Fruit fly (Drosophila melanogaster) whole organism, embryonic: ENCODE measurements around the gene betaTub65B.

Experiments used
- Abd-B ChIP-seq: fragments of 200-800 bp; sonication (Bioruptor generic); optimal IDR thresholded peaks from 2 replicates; lab custom pipeline; 2018; ENCODE audit warnings: missing biosample characterization, mild to moderate bottlenecking, missing genetic modification characterization, moderate library complexity
- Ada2b ChIP-seq: fragments of 200-800 bp; sonication (Bioruptor generic); IDR thresholded peaks from 2 replicates; pipeline ENCODE4 v1.3.6; 2022; ENCODE audit warnings: missing biosample characterization, missing genetic modification characterization
- Asciz ChIP-seq: fragments of 200-800 bp; sonication (Bioruptor generic); optimal IDR thresholded peaks from 2 replicates; lab custom pipeline; 2017; ENCODE audit warnings: missing biosample characterization, mild to moderate bottlenecking, missing genetic modification characterization, missing genetic modification reagents
- CG1024 ChIP-seq: fragments of 200-800 bp; sonication (Bioruptor generic); IDR thresholded peaks from 2 replicates; pipeline ENCODE4 v1.3.6; 2022; ENCODE audit warnings: missing biosample characterization, missing genetic modification characterization
- CG10543 ChIP-seq: fragments of 200-800 bp; sonication (Bioruptor generic); optimal IDR thresholded peaks from 3 replicates; lab custom pipeline; 2017; ENCODE audit warnings: missing biosample characterization, mild to moderate bottlenecking, missing genetic modification characterization, moderate library complexity
- CG10565 ChIP-seq: fragments of 200-800 bp; sonication (Bioruptor generic); optimal IDR thresholded peaks from 3 replicates; lab custom pipeline; 2016; ENCODE audit warnings: missing biosample characterization, mild to moderate bottlenecking, missing genetic modification characterization
- CG12219 ChIP-seq: fragments of 200-800 bp; sonication (Bioruptor generic); optimal IDR thresholded peaks from 3 replicates; lab custom pipeline; 2018; ENCODE audit warnings: missing biosample characterization, mild to moderate bottlenecking, missing genetic modification characterization
- CG12659 ChIP-seq: fragments of 200-800 bp; sonication (Bioruptor generic); optimal IDR thresholded peaks from 3 replicates; lab custom pipeline; 2017; ENCODE audit warnings: mild to moderate bottlenecking, missing biosample characterization, missing genetic modification reagents, missing genetic modification characterization
- CG12942 ChIP-seq: fragments of 200-800 bp; sonication (Bioruptor generic); optimal IDR thresholded peaks from 3 replicates; lab custom pipeline; 2016; ENCODE audit warnings: missing biosample characterization, missing genetic modification characterization
- CG13775 ChIP-seq: fragments of 200-800 bp; sonication (Bioruptor generic); optimal IDR thresholded peaks from 3 replicates; lab custom pipeline; 2017; ENCODE audit warnings: missing biosample characterization, mild to moderate bottlenecking, missing genetic modification characterization
- CG14014 ChIP-seq: fragments of 200-800 bp; sonication (Bioruptor generic); IDR thresholded peaks from 2 replicates; pipeline ENCODE4 v1.3.6; 2022; ENCODE audit warnings: missing biosample characterization, missing genetic modification characterization
- CG14441 ChIP-seq: fragments of 200-800 bp; sonication (Bioruptor generic); IDR thresholded peaks from 2 replicates; pipeline ENCODE4 v1.3.6; 2022; ENCODE audit warnings: missing biosample characterization, missing genetic modification characterization
- CG15011 ChIP-seq: fragments of 200-800 bp; sonication (Bioruptor generic); optimal IDR thresholded peaks from 3 replicates; lab custom pipeline; 2018; ENCODE audit warnings: missing biosample characterization, mild to moderate bottlenecking, missing genetic modification characterization
- CG17361 ChIP-seq: fragments of 200-800 bp; sonication (Bioruptor generic); IDR thresholded peaks from 3 replicates; pipeline ENCODE4 v1.3.6; 2022; ENCODE audit warnings: missing biosample characterization, missing genetic modification characterization
- CG1832 ChIP-seq: fragments of 200-800 bp; sonication (Bioruptor generic); optimal IDR thresholded peaks from 2 replicates; lab custom pipeline; 2017; ENCODE audit warnings: missing biosample characterization, mild to moderate bottlenecking, missing genetic modification characterization, inconsistent platforms
- CG18619 ChIP-seq: fragments of 200-800 bp; sonication (Bioruptor generic); optimal IDR thresholded peaks from 3 replicates; lab custom pipeline; 2017; ENCODE audit warnings: missing biosample characterization, mild to moderate bottlenecking, missing genetic modification characterization
- CG2116 ChIP-seq: fragments of 200-800 bp; sonication (Bioruptor generic); optimal IDR thresholded peaks from 3 replicates; lab custom pipeline; 2018; ENCODE audit warnings: missing biosample characterization, mild to moderate bottlenecking, missing genetic modification characterization
- CG2120 ChIP-seq: fragments of 200-800 bp; sonication (Bioruptor generic); optimal IDR thresholded peaks from 3 replicates; lab custom pipeline; 2016; ENCODE audit warnings: missing biosample characterization, missing genetic modification characterization
- CG2199 ChIP-seq: fragments of 200-800 bp; sonication (Bioruptor generic); IDR thresholded peaks from 3 replicates; pipeline ENCODE4 v1.3.6; 2022; ENCODE audit warnings: missing biosample characterization, missing genetic modification characterization
- CG2678 ChIP-seq: fragments of 200-800 bp; sonication (Bioruptor generic); optimal IDR thresholded peaks from 3 replicates; lab custom pipeline; 2019; ENCODE audit warnings: missing biosample characterization, mild to moderate bottlenecking, missing genetic modification characterization, moderate library complexity
- CG30403 ChIP-seq: fragments of 200-800 bp; sonication (Bioruptor generic); optimal IDR thresholded peaks from 3 replicates; lab custom pipeline; 2016; ENCODE audit warnings: missing biosample characterization, missing genetic modification characterization
- CG6272 ChIP-seq: fragments of 200-800 bp; sonication (Bioruptor generic); IDR thresholded peaks from 2 replicates; pipeline ENCODE4 v1.3.6; 2022; ENCODE audit warnings: missing biosample characterization, missing genetic modification characterization
- CG7786 ChIP-seq: fragments of 200-800 bp; sonication (Bioruptor generic); optimal IDR thresholded peaks from 2 replicates; lab custom pipeline; 2016; ENCODE audit warnings: missing biosample characterization, missing genetic modification characterization
- CG8478 ChIP-seq: fragments of >200 bp; optimal IDR thresholded peaks from 2 replicates; lab custom pipeline; 2018
- CG8765 ChIP-seq: fragments of 200-800 bp; sonication (Bioruptor generic); IDR thresholded peaks from 2 replicates; pipeline ENCODE4 v1.3.6; 2022; ENCODE audit warnings: missing biosample characterization, missing genetic modification characterization
- Camta ChIP-seq: fragments of 200-800 bp; sonication (Bioruptor generic); optimal IDR thresholded peaks from 2 replicates; lab custom pipeline; 2016; ENCODE audit warnings: missing biosample characterization, missing genetic modification characterization
- Deaf1 ChIP-seq: fragments of 200-800 bp; optimal IDR thresholded peaks from 3 replicates; lab custom pipeline; 2019; ENCODE audit warnings: missing biosample characterization, mild to moderate bottlenecking, missing genetic modification characterization, moderate library complexity
- Doc3 ChIP-seq: fragments of 200-800 bp; sonication (Bioruptor generic); IDR thresholded peaks from 3 replicates; pipeline ENCODE4 v1.3.6; 2022; ENCODE audit warnings: missing biosample characterization, missing genetic modification characterization; ENCODE audit not compliant: partially characterized antibody
- Ets65A ChIP-seq: fragments of 200-800 bp; sonication (Bioruptor generic); peaks from one replicate; lab custom pipeline; 2016; ENCODE audit warnings: missing biosample characterization, missing genetic modification characterization
- HLH3B ChIP-seq: fragments of 200-800 bp; sonication (Bioruptor generic); IDR thresholded peaks from 2 replicates; pipeline ENCODE4 v1.3.6; 2022; ENCODE audit warnings: missing biosample characterization, missing genetic modification characterization
- Hr39 ChIP-seq: fragments of >200 bp; optimal IDR thresholded peaks from 2 replicates; lab custom pipeline; 2017
- Mes4 ChIP-seq: fragments of 200-800 bp; sonication (Bioruptor generic); optimal IDR thresholded peaks from 2 replicates; lab custom pipeline; 2016; ENCODE audit warnings: missing biosample characterization, missing genetic modification characterization
- Nf-YB ChIP-seq: fragments of 200-800 bp; sonication (Bioruptor generic); optimal IDR thresholded peaks from 3 replicates; lab custom pipeline; 2019; ENCODE audit warnings: missing biosample characterization, mild to moderate bottlenecking, missing genetic modification characterization, moderate library complexity
- Optix ChIP-seq: fragments of 200-800 bp; sonication (Bioruptor generic); IDR thresholded peaks from 3 replicates; pipeline ENCODE4 v1.3.6; 2022; ENCODE audit warnings: missing biosample characterization, missing genetic modification characterization
- Scr ChIP-seq: fragments of 200-800 bp; sonication (Bioruptor generic); IDR thresholded peaks from 2 replicates; pipeline ENCODE4 v1.3.6; 2022; ENCODE audit warnings: missing biosample characterization, missing genetic modification characterization; ENCODE audit not compliant: partially characterized antibody
- Six4 ChIP-seq: fragments of 200-800 bp; sonication (Bioruptor generic); optimal IDR thresholded peaks from 2 replicates; lab custom pipeline; 2016; ENCODE audit warnings: missing biosample characterization, missing genetic modification characterization
- Trl ChIP-seq, 3 experiments: fragments of >200 bp in 2 of 3; fragments of 200-800 bp in 1 of 3; sonication (Bioruptor generic) in 1 of 3; optimal IDR thresholded peaks; 2 replicates in 1 of 3; 3 replicates in 2 of 3; lab custom pipeline; 2016 to 2017; ENCODE audit warnings: missing biosample characterization in 1 of 3, missing genetic modification characterization in 1 of 3
- az2 ChIP-seq: fragments of 200-800 bp; sonication (Bioruptor generic); optimal IDR thresholded peaks from 3 replicates; lab custom pipeline; 2016; ENCODE audit warnings: missing biosample characterization, missing genetic modification characterization
- cato ChIP-seq: fragments of 200-800 bp; sonication (Bioruptor generic); optimal IDR thresholded peaks from 2 replicates; lab custom pipeline; 2016; ENCODE audit warnings: missing biosample characterization, missing genetic modification characterization, borderline replicate concordance
- dpn ChIP-seq, 2 experiments: fragments of 200-800 bp; sonication (Bioruptor generic); optimal IDR thresholded peaks; 3 replicates each; lab custom pipeline; 2016; ENCODE audit warnings: missing biosample characterization in 2 of 2, missing genetic modification characterization in 2 of 2
- eyg ChIP-seq: fragments of 200-800 bp; sonication (Bioruptor generic); optimal IDR thresholded peaks from 3 replicates; lab custom pipeline; 2016; ENCODE audit warnings: missing biosample characterization, missing genetic modification characterization
- hkb ChIP-seq, 2 experiments: fragments of 200-800 bp in 1 of 2; fragments of >200 bp in 1 of 2; sonication (Bioruptor generic) in 1 of 2; IDR thresholded peaks in 1 of 2; optimal IDR thresholded peaks in 1 of 2; 2 replicates each; pipeline versions ENCODE4 v1.3.6 to Lab custom; 2017 to 2022; ENCODE audit warnings: missing biosample characterization in 1 of 2, missing genetic modification characterization in 1 of 2
- hth ChIP-seq: fragments of >200 bp; optimal IDR thresholded peaks from 2 replicates; lab custom pipeline; 2017; ENCODE audit warnings: inconsistent platforms
- inv ChIP-seq: fragments of 200-800 bp; sonication (Bioruptor generic); IDR thresholded peaks from 2 replicates; pipeline ENCODE4 v1.3.6; 2022; ENCODE audit warnings: missing biosample characterization, missing genetic modification characterization; ENCODE audit not compliant: partially characterized antibody
- mam ChIP-seq: fragments of 200-800 bp; sonication (Bioruptor generic); optimal IDR thresholded peaks from 3 replicates; lab custom pipeline; 2016; ENCODE audit warnings: missing biosample characterization, missing genetic modification characterization
- nerfin-1 ChIP-seq: fragments of 200-800 bp; sonication (Bioruptor generic); optimal IDR thresholded peaks from 3 replicates; lab custom pipeline; 2019; ENCODE audit warnings: missing biosample characterization, mild to moderate bottlenecking, missing genetic modification characterization, moderate library complexity
- nmo ChIP-seq: fragments of 200-800 bp; sonication (Bioruptor generic); optimal IDR thresholded peaks from 2 replicates; lab custom pipeline; 2018; ENCODE audit warnings: missing biosample characterization, mild to moderate bottlenecking, missing genetic modification characterization, moderate library complexity
- onecut ChIP-seq: fragments of 200-800 bp; sonication (Bioruptor generic); IDR thresholded peaks from 2 replicates; pipeline ENCODE4 v1.3.6; 2022; ENCODE audit warnings: missing biosample characterization, missing genetic modification characterization
- p53 ChIP-seq: fragments of 200-800 bp; sonication (Bioruptor generic); optimal IDR thresholded peaks from 2 replicates; lab custom pipeline; 2016; ENCODE audit warnings: missing biosample characterization, missing genetic modification characterization
- repo ChIP-seq: fragments of 200-800 bp; sonication (Bioruptor generic); optimal IDR thresholded peaks from 2 replicates; lab custom pipeline; 2016; ENCODE audit warnings: missing biosample characterization, missing genetic modification characterization
- ssp ChIP-seq: fragments of 200-800 bp; sonication (Bioruptor generic); IDR thresholded peaks from 2 replicates; pipeline ENCODE4 v1.3.6; 2022; ENCODE audit warnings: missing biosample characterization, missing genetic modification characterization

betaTub65B gene

DNA sequence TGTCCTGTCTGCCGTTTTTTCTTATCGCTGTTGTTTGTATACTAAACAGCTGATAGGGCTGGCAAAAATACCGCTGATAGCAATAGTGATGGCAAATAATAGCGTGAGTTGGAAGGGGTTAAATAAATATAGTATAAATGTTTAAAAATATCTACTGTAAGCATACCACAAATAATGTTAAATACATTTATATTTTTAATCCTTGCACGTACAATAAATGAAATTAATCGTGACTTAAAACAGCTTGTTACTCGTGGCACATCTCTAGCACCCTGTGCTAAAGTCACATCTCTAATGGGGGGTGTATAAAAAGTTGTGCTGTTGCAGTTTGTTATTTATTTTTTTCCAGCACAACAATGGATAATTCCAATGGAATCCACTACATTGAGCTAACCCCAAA is 42.1 kb upstream of the betaTub65B start, which contains the start of the genes CG10147 and Bulli (continued):
- TF ChIP-seq Ets65A (GFP tag; lab: Kevin White, UChicago) (peak; percentile 100), CG1832 (no peak), CG13775 (GFP tag; lab: Kevin White, UChicago) (peak; percentile 99), CG8765 (GFP tag; lab: Robert Waterston, UW) (peak; percentile 98), onecut (GFP tag; lab: Robert Waterston, UW) (peak; percentile 85), CG10565 (peak; percentile 90), Hr39 (lab: Kevin White, UChicago) (no peak), Asciz (GFP tag; lab: Kevin White, UChicago) (peak; percentile 94), Nf-YB (GFP tag; lab: Kevin White, UChicago) (peak; percentile 84), inv (GFP tag; lab: Robert Waterston, UW) (peak; percentile 94), eyg (peak; percentile 68), dpn (GFP tag; optimal IDR thresholded peaks at IDR 0.05; lab: Kevin White, UChicago) (peak; percentile 96 to 99), Deaf1 (tag; lab: Kevin White, UChicago) (peak; percentile 81), CG15011 (GFP tag; lab: Kevin White, UChicago) (peak; percentile 90), p53 (GFP tag; lab: Kevin White, UChicago) (no peak), Six4 (GFP tag; lab: Kevin White, UChicago) (peak; percentile 96), CG2199 (GFP tag; lab: Robert Waterston, UW) (peak; percentile 98), hth (lab: Kevin White, UChicago) (no peak), nmo (peak; percentile 99), CG17361 (peak; percentile 99), cato (GFP tag; lab: Kevin White, UChicago) (peak; percentile 95), repo (GFP tag; lab: Kevin White, UChicago) (peak; percentile 91), CG2120 (peak; percentile 98), HLH3B (GFP tag; lab: Robert Waterston, UW) (peak; percentile 98), CG12219 (GFP tag; lab: Kevin White, UChicago) (peak; percentile 91), Trl (optimal IDR thresholded peaks at IDR 0.05; lab: Kevin White, UChicago) (no peak), Trl (GFP tag; optimal IDR thresholded peaks at IDR 0.05; lab: Kevin White, UChicago) (peak; percentile 85), Optix (GFP tag; lab: Robert Waterston, UW) (peak; percentile 96), az2 (GFP tag; lab: Kevin White, UChicago) (peak; percentile 98), CG14441 (GFP tag; lab: Robert Waterston, UW) (peak; percentile 98), CG2116 (GFP tag; lab: Kevin White, UChicago) (peak; percentile 88), ssp (peak; percentile 94), CG12942 (peak; percentile 98), Abd-B (peak; percentile 99), Camta (GFP tag; lab: Kevin White, UChicago) (peak; percentile 93), mam (peak; percentile 97), Doc3 (GFP tag; lab: Robert Waterston, UW) (peak; percentile 96), CG2678 (tag; lab: Kevin White, UChicago) (peak; percentile 96), CG1024 (peak; percentile 93), CG18619 (peak; percentile 96), CG8478 (no peak), CG12659 (peak; percentile 97), CG14014 (peak; percentile 98), CG7786 (GFP tag; lab: Kevin White, UChicago) (peak; percentile 92), CG30403 (GFP tag; lab: Kevin White, UChicago) (peak; percentile 98), Scr (GFP tag; lab: Robert Waterston, UW) (peak; percentile 97), CG6272 (GFP tag; lab: Robert Waterston, UW) (peak; percentile 99), hkb (optimal IDR thresholded peaks at IDR 0.05; lab: Kevin White, UChicago) (peak; percentile 86), hkb (GFP tag; IDR thresholded peaks at IDR 0.05; lab: Robert Waterston, UW) (peak; percentile 96), CG10543 (GFP tag; lab: Kevin White, UChicago) (peak; percentile 94), Ada2b (GFP tag; lab: Robert Waterston, UW) (peak; percentile 98), nerfin-1 (tag; lab: Kevin White, UChicago) (peak; percentile 96), Mes4 (peak; percentile 82)
